Fruit fly (Drosophila melanogaster): Measurements from ENCODE around the gene MnM.

Gene MnM

DNA sequence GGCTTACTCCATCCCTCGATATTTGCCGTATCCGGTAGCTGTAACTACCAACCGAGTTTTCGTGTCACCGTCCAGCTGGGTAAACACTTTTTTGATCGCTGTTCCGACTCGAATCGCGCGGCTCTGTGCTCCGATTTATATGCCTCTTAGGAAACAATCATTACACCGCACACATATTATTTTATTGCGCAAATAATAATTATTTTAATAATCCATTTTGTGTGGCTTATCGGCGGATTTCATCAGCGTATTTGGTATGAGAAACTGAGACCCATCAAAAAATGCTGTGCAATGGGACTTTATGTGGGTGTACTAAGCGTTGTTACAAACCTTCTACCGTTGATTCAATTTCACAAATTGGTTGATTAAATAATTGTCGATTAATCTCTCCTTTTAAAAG, 24.7 kb upstream of the MnM start, which contains the start of gene CG32271:
TSS of gene CG32271 (minus strand) at position 101 of the 400 bp plus-strand sequence.
- no peak for TF ChIP-seq fd96Ca (GFP tag; IDR thresholded peaks at IDR 0.05)
- no peak for TF ChIP-seq CG10348 (GFP tag; IDR thresholded peaks at IDR 0.05)

DNA sequence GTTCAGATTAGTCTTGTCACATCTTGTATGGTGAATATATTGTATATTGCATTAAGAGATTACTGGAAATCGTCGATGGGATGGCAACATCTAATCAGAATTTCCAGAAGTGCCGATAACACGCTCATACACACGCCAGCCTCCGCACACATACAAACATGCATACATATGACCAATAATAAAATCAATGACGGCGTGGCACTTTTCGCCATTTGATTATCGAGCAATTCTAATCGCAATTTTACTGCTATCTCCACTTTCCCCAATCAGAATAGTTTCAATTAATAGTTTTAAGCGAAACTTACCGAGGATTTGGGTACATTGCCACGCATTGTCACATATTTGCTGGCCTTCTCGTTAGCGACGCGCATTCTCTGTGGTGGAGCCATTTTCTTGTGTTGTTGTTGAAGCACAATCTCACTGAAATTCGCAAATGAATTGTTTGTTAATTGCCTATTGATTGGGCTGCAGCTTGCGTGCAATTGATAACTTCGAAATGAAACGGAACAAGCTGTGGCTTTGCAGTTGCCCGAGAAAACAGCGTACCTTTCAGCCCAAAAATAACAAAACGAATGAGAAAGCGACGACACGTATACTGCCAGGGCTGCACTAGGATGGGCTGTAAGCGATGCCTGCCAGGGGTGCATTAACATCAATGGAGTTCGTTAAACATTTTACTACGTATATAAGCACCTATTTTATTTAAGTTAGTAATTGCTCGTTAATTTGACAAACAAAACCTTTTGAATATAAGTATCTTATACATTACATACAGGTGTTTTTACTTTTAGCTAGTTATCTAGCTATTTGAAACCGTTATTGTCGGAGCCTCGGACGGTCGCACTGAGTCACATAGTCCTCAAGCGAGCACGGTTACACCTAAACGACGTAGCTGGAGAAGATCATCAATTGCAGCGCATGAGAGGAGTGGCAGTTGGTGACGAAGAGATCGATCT, 20.3 kb upstream of the MnM start, which contains the start of the genes CG32276 and gry:
TSS of gene CG32276 (minus strand) at position 601 of the 956 bp plus-strand sequence.
TSS of gene gry (plus strand) at position 644 of the 956 bp plus-strand sequence.
- TF ChIP-seq Snoo (tag; optimal IDR thresholded peaks at IDR 0.05): no peak
- TF ChIP-seq Pif1B (GFP tag; optimal IDR thresholded peaks at IDR 0.05): no peak
- peak; percentile 76 for TF ChIP-seq CG32121 (GFP tag; IDR thresholded peaks at IDR 0.05)
- no peak for TF ChIP-seq CG9948 (tag; optimal IDR thresholded peaks at IDR 0.05)
- TF ChIP-seq fd96Ca (GFP tag; IDR thresholded peaks at IDR 0.05): peak; percentile 77; the same call in 2 of the 3 replicates
- TF ChIP-seq CG15710 (tag; optimal IDR thresholded peaks at IDR 0.05): peak; percentile 56
- TF ChIP-seq CG14655 (GFP tag; optimal IDR thresholded peaks at IDR 0.05): no peak
- no peak for TF ChIP-seq Pif1A (GFP tag; optimal IDR thresholded peaks at IDR 0.05)
- no peak for TF ChIP-seq CG10348 (GFP tag; IDR thresholded peaks at IDR 0.05)
- TF ChIP-seq CG8301 (tag; optimal IDR thresholded peaks at IDR 0.05): no peak
- TF ChIP-seq CG34367 (tag; optimal IDR thresholded peaks at IDR 0.05): peak; percentile 50
- TF ChIP-seq CG8159 (tag; optimal IDR thresholded peaks at IDR 0.05): no peak
- TF ChIP-seq CG4496 (GFP tag; IDR thresholded peaks at IDR 0.05): peak; percentile 54; the same call in 2 of the 3 replicates
- TF ChIP-seq rn (GFP tag; IDR thresholded peaks at IDR 0.05): 0 out of 2 replicates have a peak, but pooled peaks have one; percentile 32
- TF ChIP-seq CG13204 (GFP tag; optimal IDR thresholded peaks at IDR 0.05): no peak
- TF ChIP-seq D1 (tag; optimal IDR thresholded peaks at IDR 0.05): no peak
- TF ChIP-seq EcR (GFP tag; optimal IDR thresholded peaks at IDR 0.05): peak; percentile 35
- TF ChIP-seq CG12605 (GFP tag; IDR thresholded peaks at IDR 0.05): peak; percentile 22; the same call in 1 of the 2 replicates
- TF ChIP-seq Ets98B (GFP tag; IDR thresholded peaks at IDR 0.05): peak; percentile 58; the same call in 1 of the 2 replicates
- TF ChIP-seq CG17806 (tag; optimal IDR thresholded peaks at IDR 0.05): peak; percentile 49
- no peak for TF ChIP-seq gl (tag; optimal IDR thresholded peaks at IDR 0.05)

DNA sequence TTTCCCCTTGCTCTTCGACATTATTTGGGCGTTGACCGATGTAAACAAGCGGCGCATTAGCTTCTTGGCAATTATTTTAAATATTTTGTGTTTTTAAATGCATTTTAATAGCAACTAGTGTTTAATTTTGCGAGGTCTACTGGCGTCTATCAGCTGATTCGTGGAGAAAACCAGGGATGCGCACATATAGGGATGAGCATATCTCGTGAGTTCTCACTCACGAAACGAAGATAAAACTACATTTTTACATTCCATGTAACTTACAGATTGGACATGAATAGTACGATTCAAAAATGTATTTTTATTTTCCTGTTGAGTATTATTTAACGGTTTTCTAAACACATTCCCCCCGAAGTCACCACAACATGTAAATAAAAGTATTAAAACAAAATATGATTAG, 19.1 kb upstream of the MnM start, which contains the start of gene CG14966:
TSS of gene CG14966 (minus strand) at position 168 of the 400 bp plus-strand sequence.
- TF ChIP-seq CG12605 (GFP tag; IDR thresholded peaks at IDR 0.05) (0 out of 2 replicates have a peak, but pooled peaks have one; percentile 19), gl (tag; optimal IDR thresholded peaks at IDR 0.05) (peak; percentile 6), CG32121 (GFP tag; IDR thresholded peaks at IDR 0.05) (no peak)

DNA sequence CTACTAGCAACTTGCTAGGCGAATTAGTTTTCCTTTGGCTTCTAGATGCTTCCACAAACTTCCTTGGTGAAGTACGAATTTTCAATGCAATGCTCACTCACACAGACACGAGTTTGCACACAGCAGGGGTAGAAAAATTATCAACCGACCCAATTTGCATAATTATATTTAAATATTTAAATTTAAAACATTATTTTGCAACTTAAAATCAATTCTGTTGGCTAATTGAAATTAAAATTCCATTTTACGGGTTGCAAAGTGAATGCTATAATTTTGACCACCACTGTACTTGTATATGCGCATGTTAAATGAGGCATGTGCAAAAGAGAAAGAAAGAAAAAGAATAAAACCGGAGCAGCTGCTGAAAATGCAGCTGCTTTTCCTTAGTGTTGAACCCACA, 15.7 kb upstream of the MnM start:
- TF ChIP-seq CG4496 (GFP tag; IDR thresholded peaks at IDR 0.05) (peak; percentile 99), Pif1A (GFP tag; optimal IDR thresholded peaks at IDR 0.05) (peak; percentile 98), Pif1B (GFP tag; optimal IDR thresholded peaks at IDR 0.05) (peak; percentile 98), CG14655 (GFP tag; optimal IDR thresholded peaks at IDR 0.05) (peak; percentile 96), CG10348 (GFP tag; IDR thresholded peaks at IDR 0.05) (peak; percentile 84), fd96Ca (GFP tag; IDR thresholded peaks at IDR 0.05) (peak; percentile 95), CG17806 (tag; optimal IDR thresholded peaks at IDR 0.05) (peak; percentile 96), EcR (GFP tag; optimal IDR thresholded peaks at IDR 0.05) (no peak), Ets98B (GFP tag; IDR thresholded peaks at IDR 0.05) (peak; percentile 98), CG9948 (tag; optimal IDR thresholded peaks at IDR 0.05) (peak; percentile 93), Snoo (tag; optimal IDR thresholded peaks at IDR 0.05) (peak; percentile 94), CG8301 (tag; optimal IDR thresholded peaks at IDR 0.05) (peak; percentile 97), CG13204 (GFP tag; optimal IDR thresholded peaks at IDR 0.05) (peak; percentile 55), CG15710 (tag; optimal IDR thresholded peaks at IDR 0.05) (peak; percentile 92), CG12605 (GFP tag; IDR thresholded peaks at IDR 0.05) (peak; percentile 99), gl (tag; optimal IDR thresholded peaks at IDR 0.05) (peak; percentile 88), CG32121 (GFP tag; IDR thresholded peaks at IDR 0.05) (peak; percentile 98), rn (GFP tag; IDR thresholded peaks at IDR 0.05) (peak; percentile 96), CG8159 (tag; optimal IDR thresholded peaks at IDR 0.05) (peak; percentile 94), D1 (tag; optimal IDR thresholded peaks at IDR 0.05) (no peak), CG34367 (tag; optimal IDR thresholded peaks at IDR 0.05) (peak; percentile 96)

DNA sequence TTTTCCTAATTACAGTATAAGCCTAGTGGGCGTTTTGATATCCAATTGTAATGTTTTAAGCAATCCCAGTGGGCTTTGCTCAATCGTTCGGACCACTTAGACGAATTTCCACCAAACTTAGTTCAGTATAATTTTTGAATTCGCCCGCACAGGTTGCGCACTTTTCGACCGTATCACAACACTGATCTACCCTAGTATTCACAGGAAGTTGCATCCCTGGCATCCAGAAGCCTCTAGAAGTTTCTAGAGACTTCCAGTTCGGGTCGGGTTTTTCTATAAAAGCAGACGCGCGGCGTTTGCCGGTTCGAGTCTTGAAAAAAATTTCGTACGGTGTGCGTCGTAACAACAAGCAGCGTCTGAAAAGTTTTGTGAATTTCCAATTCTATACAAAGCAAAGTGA, 14.5 kb upstream of the MnM start, which contains the start of gene Hsp83:
TSS of gene Hsp83 (plus strand) at position 58 of the 400 bp plus-strand sequence.
- TF ChIP-seq Pif1B (GFP tag; optimal IDR thresholded peaks at IDR 0.05): peak; percentile 92
- peak; percentile 58 for TF ChIP-seq CG9948 (tag; optimal IDR thresholded peaks at IDR 0.05)
- TF ChIP-seq CG8159 (tag; optimal IDR thresholded peaks at IDR 0.05): peak; percentile 72
- TF ChIP-seq fd96Ca (GFP tag; IDR thresholded peaks at IDR 0.05): peak; percentile 72; the same call in 2 of the 3 replicates
- TF ChIP-seq CG8301 (tag; optimal IDR thresholded peaks at IDR 0.05): no peak
- peak; percentile 87 for TF ChIP-seq CG32121 (GFP tag; IDR thresholded peaks at IDR 0.05)
- peak; percentile 22 for TF ChIP-seq EcR (GFP tag; optimal IDR thresholded peaks at IDR 0.05)
- no peak for TF ChIP-seq rn (GFP tag; IDR thresholded peaks at IDR 0.05)
- peak; percentile 95 for TF ChIP-seq CG13204 (GFP tag; optimal IDR thresholded peaks at IDR 0.05)
- peak; percentile 89 for TF ChIP-seq CG34367 (tag; optimal IDR thresholded peaks at IDR 0.05)
- peak; percentile 94 for TF ChIP-seq Ets98B (GFP tag; IDR thresholded peaks at IDR 0.05)
- peak; percentile 96 for TF ChIP-seq Pif1A (GFP tag; optimal IDR thresholded peaks at IDR 0.05)
- no peak for TF ChIP-seq D1 (tag; optimal IDR thresholded peaks at IDR 0.05)
- TF ChIP-seq Snoo (tag; optimal IDR thresholded peaks at IDR 0.05): peak; percentile 97
- TF ChIP-seq CG17806 (tag; optimal IDR thresholded peaks at IDR 0.05): peak; percentile 65
- TF ChIP-seq gl (tag; optimal IDR thresholded peaks at IDR 0.05): peak; percentile 95
- TF ChIP-seq CG10348 (GFP tag; IDR thresholded peaks at IDR 0.05): no peak
- TF ChIP-seq CG4496 (GFP tag; IDR thresholded peaks at IDR 0.05): peak; percentile 95
- TF ChIP-seq CG12605 (GFP tag; IDR thresholded peaks at IDR 0.05): peak; percentile 94
- TF ChIP-seq CG14655 (GFP tag; optimal IDR thresholded peaks at IDR 0.05): no peak
- TF ChIP-seq CG15710 (tag; optimal IDR thresholded peaks at IDR 0.05): peak; percentile 76
